Worm (Caenorhabditis elegans) whole organism, midembryonic: Measurements from ENCODE around the gene C34F11.5.

Experiments used
- flt-1 ChIP-seq: fragments of 200-800 bp; sonication (Bioruptor generic); IDR thresholded peaks from 2 replicates; pipeline ENCODE4 v1.3.6; 2022; ENCODE audit warnings: missing genetic modification characterization, missing compliant biosample characterization
- klf-2 ChIP-seq: fragments of 200-800 bp; sonication (Bioruptor generic); conservative IDR thresholded peaks from 2 replicates; pipeline ENCODE4 v1.3.6; 2022; ENCODE audit warnings: missing genetic modification reagents, missing genetic modification characterization, missing compliant biosample characterization
- ref-1 ChIP-seq: fragments of 200-800 bp; sonication (Bioruptor generic); conservative IDR thresholded peaks from 2 replicates; pipeline ENCODE4 v1.3.6; 2022; ENCODE audit warnings: missing genetic modification reagents, missing genetic modification characterization, missing compliant biosample characterization
- tab-1 ChIP-seq: fragments of 200-800 bp; sonication (Bioruptor generic); IDR thresholded peaks from 2 replicates; pipeline ENCODE4 v1.3.6; 2022; ENCODE audit warnings: missing genetic modification characterization, missing compliant biosample characterization
- ztf-23 ChIP-seq: fragments of 200-800 bp; sonication (Bioruptor generic); IDR thresholded peaks from 2 replicates; pipeline ENCODE4 v1.3.6; 2022; ENCODE audit warnings: missing genetic modification reagents, missing genetic modification characterization, missing compliant biosample characterization
- ztf-29 ChIP-seq: fragments of 200-800 bp; sonication (Bioruptor generic); IDR thresholded peaks from 2 replicates; pipeline ENCODE4 v1.3.6; 2022; ENCODE audit warnings: missing genetic modification reagents, missing genetic modification characterization, missing compliant biosample characterization

DNA sequence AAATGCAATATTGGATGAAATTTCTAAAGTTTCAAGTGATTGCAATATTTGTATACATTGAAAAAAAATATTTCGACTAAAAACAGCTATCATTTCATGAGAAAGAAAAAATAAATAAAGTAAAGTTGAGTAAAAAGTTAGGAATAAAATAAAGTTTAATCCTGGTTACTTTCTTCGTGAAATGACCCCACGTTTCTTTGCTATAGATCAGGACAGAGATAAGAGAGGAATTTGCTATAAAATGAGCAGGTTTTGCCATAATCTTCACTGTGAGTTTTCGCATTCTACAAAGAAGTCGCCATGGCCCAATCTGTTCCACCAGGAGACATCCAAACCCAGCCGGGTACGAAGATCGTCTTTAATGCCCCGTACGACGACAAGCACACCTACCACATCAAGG is 1.5 kb upstream of the C34F11.5 start, which contains the start of gene msp-49:
- TF ChIP-seq ztf-29 (GFP tag; lab: Robert Waterston, UW) (no peak), flt-1 (no peak), ref-1 (GFP tag; lab: Robert Waterston, UW) (no peak), tab-1 (GFP tag; lab: Robert Waterston, UW) (no peak), ztf-23 (GFP tag; lab: Robert Waterston, UW) (no peak), klf-2 (GFP tag; lab: Robert Waterston, UW) (no peak)
